Worm (Caenorhabditis elegans) whole organism, L4 larva: Measurements from ENCODE around the gene srd-13.

Experiments used
- F49E8.2 ChIP-seq: sonication (generic microtip); optimal IDR thresholded peaks from 2 replicates; lab custom pipeline; 2016; ENCODE audit warnings: missing compliant biosample characterization, mild to moderate bottlenecking, missing genetic modification characterization, borderline replicate concordance
- T20F7.1 ChIP-seq: fragments of 200-800 bp; sonication (Bioruptor generic); optimal IDR thresholded peaks from 2 replicates; lab custom pipeline; 2018; ENCODE audit warnings: mild to moderate bottlenecking, missing genetic modification characterization, missing compliant biosample characterization
- T26A8.4 ChIP-seq: fragments of 200-800 bp; sonication (Bioruptor generic); IDR thresholded peaks from 2 replicates; pipeline ENCODE4 v1.3.6; 2022; ENCODE audit warnings: missing genetic modification characterization, missing compliant biosample characterization
- ZK546.5 ChIP-seq, 2 experiments: sonication (generic microtip); optimal IDR thresholded peaks; 2 replicates each; lab custom pipeline; 2017; ENCODE audit warnings: missing biosample characterization in 2 of 2, missing genetic modification characterization in 2 of 2
- aha-1 ChIP-seq: fragments of 150-350 bp; peaks from one replicate; lab custom pipeline; 2014; ENCODE audit warnings: missing biosample characterization, missing genetic modification characterization
- ama-1 ChIP-seq: fragments of 150-350 bp; optimal IDR thresholded peaks from 2 replicates; lab custom pipeline; 2014; ENCODE audit warnings: inconsistent platforms, mixed read lengths
- ceh-20 ChIP-seq: fragments of 200-800 bp; sonication (Bioruptor generic); IDR thresholded peaks from 2 replicates; pipeline ENCODE4 v1.3.6; 2022; ENCODE audit warnings: missing genetic modification reagents, missing genetic modification characterization, missing compliant biosample characterization
- ceh-28 ChIP-seq: fragments of 150-350 bp; optimal IDR thresholded peaks from 2 replicates; lab custom pipeline; 2014; ENCODE audit warnings: missing biosample characterization, missing genetic modification reagents, missing genetic modification characterization
- ceh-32 ChIP-seq: sonication (generic microtip); optimal IDR thresholded peaks from 2 replicates; lab custom pipeline; 2016; ENCODE audit warnings: mild to moderate bottlenecking, missing genetic modification characterization, missing compliant biosample characterization; ENCODE audit not compliant: poor library complexity
- ceh-44 ChIP-seq: fragments of 200-800 bp; sonication (Bioruptor generic); IDR thresholded peaks from 2 replicates; pipeline ENCODE4 v1.3.6; 2022; ENCODE audit warnings: missing genetic modification reagents, missing genetic modification characterization, missing compliant biosample characterization
- daf-16 ChIP-seq, 3 experiments: sonication (generic microtip); optimal IDR thresholded peaks; 2 replicates each; lab custom pipeline; 2016 to 2017; ENCODE audit warnings: missing genetic modification characterization in 3 of 3, missing genetic modification reagents in 3 of 3, mild to moderate bottlenecking in 2 of 3, missing compliant biosample characterization in 2 of 3, missing biosample characterization in 1 of 3, moderate library complexity in 1 of 3
- daf-8 ChIP-seq: fragments of 200-800 bp; sonication (Bioruptor generic); IDR thresholded peaks from 2 replicates; pipeline ENCODE4 v1.3.6; 2022; ENCODE audit warnings: missing genetic modification characterization, missing compliant biosample characterization
- dmd-6 ChIP-seq: fragments of 200-800 bp; sonication (Bioruptor generic); IDR thresholded peaks from 2 replicates; pipeline ENCODE4 v1.3.6; 2022; ENCODE audit warnings: missing genetic modification reagents, missing genetic modification characterization, missing compliant biosample characterization
- dmd-8 ChIP-seq: fragments of 200-800 bp; sonication (Bioruptor generic); IDR thresholded peaks from 2 replicates; pipeline ENCODE4 v1.3.6; 2022; ENCODE audit warnings: missing genetic modification characterization, missing compliant biosample characterization
- dmd-9 ChIP-seq: fragments of 200-800 bp; sonication (Bioruptor generic); IDR thresholded peaks from 2 replicates; pipeline ENCODE4 v1.3.6; 2022; ENCODE audit warnings: missing genetic modification reagents, missing genetic modification characterization, missing compliant biosample characterization
- dpl-1 ChIP-seq: fragments of 150-350 bp; optimal IDR thresholded peaks from 2 replicates; lab custom pipeline; 2014; ENCODE audit warnings: missing biosample characterization, missing genetic modification reagents, missing genetic modification characterization
- duxl-1 ChIP-seq: sonication (generic microtip); optimal IDR thresholded peaks from 2 replicates; lab custom pipeline; 2016; ENCODE audit warnings: mild to moderate bottlenecking, missing genetic modification characterization, moderate library complexity, missing compliant biosample characterization; ENCODE audit not compliant: poor library complexity
- egl-43 ChIP-seq: fragments of 200-800 bp; sonication (Bioruptor generic); IDR thresholded peaks from 2 replicates; pipeline ENCODE4 v1.3.6; 2022; ENCODE audit warnings: missing genetic modification reagents, missing genetic modification characterization, missing compliant biosample characterization
- fos-1 ChIP-seq: fragments of 150-350 bp; optimal IDR thresholded peaks from 2 replicates; lab custom pipeline; 2014; ENCODE audit warnings: missing biosample characterization, missing genetic modification characterization
- gei-8 ChIP-seq: fragments of 200-800 bp; sonication (Bioruptor generic); optimal IDR thresholded peaks from 2 replicates; lab custom pipeline; 2018; ENCODE audit warnings: mild to moderate bottlenecking, missing genetic modification characterization, missing compliant biosample characterization
- hif-1 ChIP-seq, 2 experiments: sonication (generic microtip); optimal IDR thresholded peaks; 2 replicates each; lab custom pipeline; 2016 to 2017; ENCODE audit warnings: missing compliant biosample characterization in 2 of 2, missing genetic modification characterization in 2 of 2, missing genetic modification reagents in 2 of 2, missing genotype in 2 of 2, mild to moderate bottlenecking in 1 of 2
- hlh-30 ChIP-seq: sonication (generic microtip); optimal IDR thresholded peaks from 2 replicates; lab custom pipeline; 2017; ENCODE audit warnings: antibody characterized with exemption, mild to moderate bottlenecking, missing genetic modification characterization, missing compliant biosample characterization; ENCODE audit not compliant: insufficient read depth
- hmg-1.1 ChIP-seq: fragments of 200-800 bp; sonication (Bioruptor generic); IDR thresholded peaks from 2 replicates; pipeline ENCODE4 v1.3.6; 2022; ENCODE audit warnings: missing genetic modification reagents, missing genetic modification characterization, missing compliant biosample characterization
- jun-1 ChIP-seq: fragments of 150-350 bp; optimal IDR thresholded peaks from 2 replicates; lab custom pipeline; 2014; ENCODE audit warnings: missing biosample characterization, missing genetic modification reagents, missing genetic modification characterization
- lim-7 ChIP-seq: fragments of 200-800 bp; sonication (Bioruptor generic); IDR thresholded peaks from 2 replicates; pipeline ENCODE4 v1.3.6; 2022; ENCODE audit warnings: missing genetic modification characterization, missing compliant biosample characterization
- lin-13 ChIP-seq: fragments of 150-350 bp; optimal IDR thresholded peaks from 2 replicates; lab custom pipeline; 2014; ENCODE audit warnings: missing biosample characterization, missing genetic modification reagents, missing genetic modification characterization
- lin-15B ChIP-seq: fragments of 150-350 bp; sonication (generic microtip); optimal IDR thresholded peaks from 3 replicates; lab custom pipeline; 2014; ENCODE audit warnings: missing biosample characterization, missing genetic modification characterization
- lin-29 ChIP-seq: fragments of 200-800 bp; sonication (Bioruptor generic); IDR thresholded peaks from 2 replicates; pipeline ENCODE4 v1.3.6; 2022; ENCODE audit warnings: missing genetic modification reagents, missing genetic modification characterization, missing compliant biosample characterization
- lsy-2 ChIP-seq, 2 experiments: fragments of 150-350 bp in 1 of 2; sonication (generic microtip) in 1 of 2; optimal IDR thresholded peaks; 2 replicates each; lab custom pipeline; 2014 to 2017; ENCODE audit warnings: missing biosample characterization in 2 of 2, missing genetic modification characterization in 2 of 2
- mes-2 ChIP-seq: sonication (generic microtip); optimal IDR thresholded peaks from 2 replicates; lab custom pipeline; 2016; ENCODE audit warnings: missing genotype, mild to moderate bottlenecking, missing genetic modification characterization, missing compliant biosample characterization; ENCODE audit not compliant: poor library complexity, severe bottlenecking
- mxl-2 ChIP-seq: fragments of 200-800 bp; sonication (Bioruptor generic); conservative IDR thresholded peaks from 2 replicates; pipeline ENCODE4 v1.3.6; 2022; ENCODE audit warnings: missing genetic modification reagents, missing genetic modification characterization, missing compliant biosample characterization
- mxl-3 ChIP-seq: fragments of 200-800 bp; sonication (Bioruptor generic); optimal IDR thresholded peaks from 2 replicates; lab custom pipeline; 2018; ENCODE audit warnings: mild to moderate bottlenecking, missing genetic modification characterization, missing compliant biosample characterization
- nhr-10 ChIP-seq: fragments of 150-350 bp; optimal IDR thresholded peaks from 2 replicates; lab custom pipeline; 2014; ENCODE audit warnings: missing biosample characterization, missing genetic modification characterization
- nhr-25 ChIP-seq: sonication (generic microtip); optimal IDR thresholded peaks from 2 replicates; lab custom pipeline; 2017; ENCODE audit warnings: missing genetic modification characterization, mild to moderate bottlenecking, missing compliant biosample characterization, antibody characterized with exemption, moderate library complexity, borderline replicate concordance; ENCODE audit not compliant: insufficient read depth
- nhr-28 ChIP-seq: fragments of 150-350 bp; optimal IDR thresholded peaks from 2 replicates; lab custom pipeline; 2014; ENCODE audit warnings: missing biosample characterization, missing genetic modification characterization
- nhr-42 ChIP-seq: fragments of 200-800 bp; sonication (Bioruptor generic); IDR thresholded peaks from 2 replicates; pipeline ENCODE4 v1.3.6; 2022; ENCODE audit warnings: missing genetic modification characterization, missing compliant biosample characterization
- nhr-6 ChIP-seq: fragments of 150-350 bp; optimal IDR thresholded peaks from 2 replicates; lab custom pipeline; 2014; ENCODE audit warnings: missing biosample characterization, missing genetic modification characterization
- rbr-2 ChIP-seq: sonication (generic microtip); optimal IDR thresholded peaks from 2 replicates; lab custom pipeline; 2016; ENCODE audit warnings: missing genotype, missing genetic modification characterization, missing compliant biosample characterization
- spr-3 ChIP-seq: fragments of 200-800 bp; sonication (Bioruptor generic); optimal IDR thresholded peaks from 2 replicates; lab custom pipeline; 2018; ENCODE audit warnings: mild to moderate bottlenecking, missing genetic modification characterization, missing compliant biosample characterization
- tra-1 ChIP-seq: fragments of 200-800 bp; sonication (Bioruptor generic); IDR thresholded peaks from 2 replicates; pipeline ENCODE4 v1.3.6; 2022; ENCODE audit warnings: missing genetic modification reagents, missing genetic modification characterization, missing compliant biosample characterization
- unc-39 ChIP-seq: sonication (generic microtip); optimal IDR thresholded peaks from 2 replicates; lab custom pipeline; 2017; ENCODE audit warnings: missing biosample characterization, missing genetic modification characterization
- unc-62 ChIP-seq, 3 experiments: fragments of 150-350 bp in 1 of 3; sonication (generic microtip); optimal IDR thresholded peaks in 2 of 3; peaks in 1 of 3; 1 replicate in 1 of 3; 2 replicates in 2 of 3; lab custom pipeline; 2014 to 2017; ENCODE audit warnings: missing biosample characterization in 3 of 3, missing genetic modification characterization in 3 of 3, missing genetic modification reagents in 3 of 3, missing genotype in 1 of 3
- zip-11 ChIP-seq: fragments of 200-800 bp; sonication (Bioruptor generic); IDR thresholded peaks from 2 replicates; pipeline ENCODE4 v1.3.6; 2022; ENCODE audit warnings: missing genetic modification characterization, missing compliant biosample characterization
- ztf-11 ChIP-seq: fragments of 150-350 bp; optimal IDR thresholded peaks from 2 replicates; lab custom pipeline; 2014; ENCODE audit warnings: missing biosample characterization, missing genetic modification characterization

srd-13 gene

ce11 chrIV:5600316-5600715 is 35.1 kb downstream of the srd-13 start (continued):
- TF ChIP-seq F49E8.2 (no peak), spr-3 (GFP tag; lab: Kevin White, UChicago) (no peak), lin-15B (tag; lab: Kevin White, UChicago) (no peak), ceh-44 (GFP tag; lab: Robert Waterston, UW) (no peak), dpl-1 (GFP tag; lab: Kevin White, UChicago) (no peak), nhr-6 (tag; lab: Kevin White, UChicago) (peak; percentile 44), duxl-1 (tag; lab: Kevin White, UChicago) (no peak), dmd-9 (GFP tag; lab: Robert Waterston, UW) (no peak), fos-1 (tag; lab: Kevin White, UChicago) (no peak), egl-43 (GFP tag; lab: Robert Waterston, UW) (no peak), T20F7.1 (GFP tag; lab: Kevin White, UChicago) (no peak), hmg-1.1 (GFP tag; lab: Robert Waterston, UW) (peak; percentile 54), daf-8 (GFP tag; lab: Robert Waterston, UW) (no peak), ceh-32 (tag; lab: Kevin White, UChicago) (no peak), lin-13 (GFP tag; lab: Kevin White, UChicago) (no peak), dmd-6 (GFP tag; lab: Robert Waterston, UW) (no peak), dmd-8 (GFP tag; lab: Robert Waterston, UW) (no peak), tra-1 (no peak), zip-11 (GFP tag; lab: Robert Waterston, UW) (no peak), unc-39 (tag; lab: Kevin White, UChicago) (no peak)

- peak in 1 of 2 experiments; percentile 0 for TF ChIP-seq hif-1 (tag; optimal IDR thresholded peaks at IDR 0.05; lab: Kevin White, UChicago)
- TF ChIP-seq ceh-28 (tag; lab: Kevin White, UChicago): no peak
- peak; percentile 26 for TF ChIP-seq rbr-2
- 0 out of 2 replicates have a peak, but pooled peaks have one; percentile 22 for TF ChIP-seq dmd-9 (GFP tag; lab: Robert Waterston, UW)
- TF ChIP-seq ama-1 (lab: Kevin White, UChicago): peak; percentile 45
- TF ChIP-seq mxl-3: no peak
- no peak for TF ChIP-seq unc-62 (GFP tag; optimal IDR thresholded peaks at IDR 0.05 in 1 of 2; lab: Kevin White, UChicago)
- TF ChIP-seq unc-62 (tag; optimal IDR thresholded peaks at IDR 0.05; lab: Kevin White, UChicago): no peak
- no peak for TF ChIP-seq ZK546.5 (tag; optimal IDR thresholded peaks at IDR 0.05; lab: Kevin White, UChicago)
- TF ChIP-seq nhr-28 (tag; lab: Kevin White, UChicago): peak; percentile 71
- TF ChIP-seq daf-16 (GFP tag; optimal IDR thresholded peaks at IDR 0.05; lab: Kevin White, UChicago): peak in 1 of 2 experiments; percentile 91
- TF ChIP-seq daf-16 (tag; optimal IDR thresholded peaks at IDR 0.05; lab: Kevin White, UChicago): peak; percentile 26
- no peak for TF ChIP-seq lin-29 (GFP tag; lab: Robert Waterston, UW)
These were observed 36.8 kb downstream of the srd-13 start for ce11 chrIV:5598515-5599132.

- TF ChIP-seq ceh-32 (tag; lab: Kevin White, UChicago): no peak
- TF ChIP-seq lim-7: no peak
- TF ChIP-seq hlh-30: peak; percentile 23
These were observed 39.9 kb downstream of the srd-13 start for ce11 chrIV:5595567-5595966.

- no peak for TF ChIP-seq ztf-11 (tag; lab: Kevin White, UChicago)
- peak in 1 of 2 experiments; percentile 57 for TF ChIP-seq lsy-2 (tag; optimal IDR thresholded peaks at IDR 0.05; lab: Kevin White, UChicago)
- TF ChIP-seq T20F7.1 (GFP tag; lab: Kevin White, UChicago): no peak
- peak; percentile 23 for TF ChIP-seq mes-2 (tag; lab: Kevin White, UChicago)
- peak; percentile 50; the same call in 1 of the 2 replicates for TF ChIP-seq T26A8.4
- TF ChIP-seq jun-1: peak; percentile 34
- no peak for TF ChIP-seq nhr-10 (tag; lab: Kevin White, UChicago)
- no peak for TF ChIP-seq gei-8 (GFP tag; lab: Kevin White, UChicago)
- TF ChIP-seq nhr-42 (GFP tag; lab: Robert Waterston, UW): no peak
- peak; percentile 62 for TF ChIP-seq nhr-28 (tag; lab: Kevin White, UChicago)
- peak; percentile 58; the same call in 1 of the 2 replicates for TF ChIP-seq ceh-20 (GFP tag; lab: Robert Waterston, UW)
- TF ChIP-seq hmg-1.1 (GFP tag; lab: Robert Waterston, UW): peak; percentile 52; the same call in 1 of the 2 replicates
- TF ChIP-seq mxl-2: no peak
- peak; percentile 83 for TF ChIP-seq nhr-25 (tag; lab: Kevin White, UChicago)
- TF ChIP-seq aha-1 (tag; lab: Kevin White, UChicago): peak; percentile 88
These were observed 41.6 kb downstream of the srd-13 start for ce11 chrIV:5593804-5594214.
